Worm (Caenorhabditis elegans) whole organism, L1 larva: ENCODE data around the gene F46G10.4.
A peak's percentile ranks its signal among the peaks of the same experiment; 100 is the strongest.

Source experiments
- alr-1 ChIP-seq: fragments of 200-800 bp; sonication (Bioruptor generic); optimal IDR thresholded peaks from 2 replicates; lab custom pipeline; 2018; ENCODE audit warnings: borderline replicate concordance, mild to moderate bottlenecking, missing genetic modification characterization, missing compliant biosample characterization
- aly-2 ChIP-seq: fragments of 150-350 bp; optimal IDR thresholded peaks from 2 replicates; lab custom pipeline; 2014; ENCODE audit warnings: missing biosample characterization, missing genetic modification characterization
- ceh-8 ChIP-seq: fragments of 200-800 bp; sonication (Bioruptor generic); optimal IDR thresholded peaks from 2 replicates; lab custom pipeline; 2018; ENCODE audit warnings: mild to moderate bottlenecking, missing genetic modification characterization, moderate library complexity, missing compliant biosample characterization
- ceh-88 ChIP-seq: fragments of 200-800 bp; sonication (Bioruptor generic); IDR thresholded peaks from 2 replicates; pipeline ENCODE4 v1.3.6; 2022; ENCODE audit warnings: missing genetic modification characterization, missing compliant biosample characterization
- ceh-90 ChIP-seq: sonication (generic microtip); optimal IDR thresholded peaks from 2 replicates; lab custom pipeline; 2016; ENCODE audit warnings: missing genetic modification characterization, missing compliant biosample characterization
- ces-1 ChIP-seq: fragments of 150-350 bp; optimal IDR thresholded peaks from 2 replicates; lab custom pipeline; 2014; ENCODE audit warnings: missing biosample characterization, missing genetic modification reagents, missing genetic modification characterization
- dpl-1 ChIP-seq, 3 experiments: fragments of 150-350 bp in 2 of 3; sonication (generic microtip) in 1 of 3; optimal IDR thresholded peaks; 2 replicates each; lab custom pipeline; 2014 to 2017; ENCODE audit warnings: missing biosample characterization in 3 of 3, missing genetic modification characterization in 3 of 3, missing genetic modification reagents in 3 of 3
- efl-3 ChIP-seq: fragments of 200-800 bp; sonication (Bioruptor generic); optimal IDR thresholded peaks from 2 replicates; lab custom pipeline; 2018; ENCODE audit warnings: mild to moderate bottlenecking, missing genetic modification characterization, missing compliant biosample characterization
- egl-13 ChIP-seq: sonication (generic microtip); optimal IDR thresholded peaks from 2 replicates; lab custom pipeline; 2016; ENCODE audit warnings: missing genotype, missing genetic modification reagents, missing genetic modification characterization, missing compliant biosample characterization
- ets-5 ChIP-seq: fragments of 200-800 bp; sonication (Bioruptor generic); IDR thresholded peaks from 2 replicates; pipeline ENCODE4 v1.3.6; 2022; ENCODE audit warnings: missing genetic modification characterization, missing compliant biosample characterization
- fkh-10 ChIP-seq: sonication (generic microtip); optimal IDR thresholded peaks from 2 replicates; lab custom pipeline; 2017; ENCODE audit warnings: missing biosample characterization, missing genetic modification reagents, missing genetic modification characterization
- fkh-4 ChIP-seq: sonication (generic microtip); optimal IDR thresholded peaks from 2 replicates; lab custom pipeline; 2016; ENCODE audit warnings: missing compliant biosample characterization, missing genetic modification characterization, borderline replicate concordance
- irx-1 ChIP-seq: sonication (generic microtip); optimal IDR thresholded peaks from 2 replicates; lab custom pipeline; 2016; ENCODE audit warnings: missing genetic modification characterization, missing compliant biosample characterization
- isw-1 ChIP-seq: fragments of 200-800 bp; sonication (Bioruptor generic); IDR thresholded peaks from 2 replicates; pipeline ENCODE4 v1.3.6; 2022; ENCODE audit warnings: missing genetic modification characterization, missing compliant biosample characterization
- jun-1 ChIP-seq: fragments of 150-350 bp; optimal IDR thresholded peaks from 2 replicates; lab custom pipeline; 2014; ENCODE audit warnings: missing biosample characterization, missing genetic modification reagents, missing genetic modification characterization
- lin-14 ChIP-seq: fragments of 200-800 bp; sonication (Bioruptor generic); optimal IDR thresholded peaks from 2 replicates; lab custom pipeline; 2018; ENCODE audit warnings: mild to moderate bottlenecking, missing genetic modification characterization, moderate library complexity, missing compliant biosample characterization
- lin-35 ChIP-seq, 2 experiments: fragments of 150-350 bp; optimal IDR thresholded peaks; 2 replicates each; lab custom pipeline; 2014; ENCODE audit warnings: missing biosample characterization in 2 of 2, missing genetic modification characterization in 2 of 2, missing genetic modification reagents in 2 of 2
- lin-39 ChIP-seq: fragments of 150-350 bp; optimal IDR thresholded peaks from 2 replicates; lab custom pipeline; 2014; ENCODE audit warnings: missing biosample characterization, missing genetic modification reagents, missing genetic modification characterization
- lsy-2 ChIP-seq, 2 experiments: fragments of 150-350 bp; optimal IDR thresholded peaks; 2 replicates each; lab custom pipeline; 2014; ENCODE audit warnings: missing biosample characterization in 2 of 2, missing genetic modification characterization in 2 of 2
- mab-9 ChIP-seq: fragments of 200-800 bp; sonication (Bioruptor generic); IDR thresholded peaks from 2 replicates; pipeline ENCODE4 v1.3.6; 2022; ENCODE audit warnings: missing genetic modification reagents, missing genetic modification characterization, missing compliant biosample characterization
- nhr-11 ChIP-seq: fragments of 150-350 bp; optimal IDR thresholded peaks from 2 replicates; lab custom pipeline; 2014; ENCODE audit warnings: missing biosample characterization, missing genetic modification characterization
- nhr-12 ChIP-seq: sonication (generic microtip); optimal IDR thresholded peaks from 2 replicates; lab custom pipeline; 2017; ENCODE audit warnings: missing biosample characterization, missing genetic modification characterization
- nhr-19 ChIP-seq: fragments of 200-800 bp; sonication (Bioruptor generic); conservative IDR thresholded peaks from 2 replicates; pipeline ENCODE4 v1.3.6; 2022; ENCODE audit warnings: missing genetic modification characterization, missing compliant biosample characterization
- nhr-28 ChIP-seq: fragments of 150-350 bp; optimal IDR thresholded peaks from 2 replicates; lab custom pipeline; 2014; ENCODE audit warnings: missing biosample characterization, missing genetic modification characterization
- nhr-47 ChIP-seq: sonication (generic microtip); optimal IDR thresholded peaks from 2 replicates; lab custom pipeline; 2016; ENCODE audit warnings: mild to moderate bottlenecking, missing genetic modification characterization, moderate library complexity, missing compliant biosample characterization
- nhr-71 ChIP-seq: sonication (generic microtip); optimal IDR thresholded peaks from 2 replicates; lab custom pipeline; 2016; ENCODE audit warnings: mild to moderate bottlenecking, missing genetic modification characterization, moderate library complexity, missing compliant biosample characterization
- pag-3 ChIP-seq: sonication (generic microtip); optimal IDR thresholded peaks from 2 replicates; lab custom pipeline; 2017; ENCODE audit warnings: missing genetic modification characterization, mild to moderate bottlenecking, missing compliant biosample characterization, antibody characterized with exemption, borderline replicate concordance; ENCODE audit not compliant: insufficient read depth
- pqm-1 ChIP-seq: sonication (generic microtip); optimal IDR thresholded peaks from 3 replicates; lab custom pipeline; 2017; ENCODE audit warnings: missing biosample characterization, missing genetic modification characterization
- rnt-1 ChIP-seq: sonication (generic microtip); optimal IDR thresholded peaks from 2 replicates; lab custom pipeline; 2016; ENCODE audit warnings: mild to moderate bottlenecking, missing genetic modification characterization, moderate library complexity, missing compliant biosample characterization
- snpc-4 ChIP-seq: fragments of 150-350 bp; optimal IDR thresholded peaks from 2 replicates; lab custom pipeline; 2014; ENCODE audit warnings: missing biosample characterization, missing genetic modification characterization
- snu-23 ChIP-seq: sonication (generic microtip); optimal IDR thresholded peaks from 2 replicates; lab custom pipeline; 2016; ENCODE audit warnings: missing genetic modification characterization, missing compliant biosample characterization
- sox-4 ChIP-seq: sonication (generic microtip); optimal IDR thresholded peaks from 2 replicates; lab custom pipeline; 2016; ENCODE audit warnings: missing genetic modification characterization, missing compliant biosample characterization
- sptf-1 ChIP-seq: fragments of 150-350 bp; optimal IDR thresholded peaks from 2 replicates; lab custom pipeline; 2014; ENCODE audit warnings: missing biosample characterization, missing genetic modification characterization
- sup-37 ChIP-seq: fragments of 200-800 bp; sonication (Bioruptor generic); optimal IDR thresholded peaks from 2 replicates; lab custom pipeline; 2018; ENCODE audit warnings: mild to moderate bottlenecking, missing genetic modification characterization, missing compliant biosample characterization
- unc-98 ChIP-seq: fragments of 200-800 bp; sonication (Bioruptor generic); IDR thresholded peaks from 2 replicates; pipeline ENCODE4 v1.3.6; 2022; ENCODE audit warnings: missing genetic modification characterization, missing compliant biosample characterization
- ztf-4 ChIP-seq: fragments of 150-350 bp; optimal IDR thresholded peaks from 2 replicates; lab custom pipeline; 2014; ENCODE audit warnings: missing biosample characterization, missing genetic modification characterization

F46G10.4 gene

DNA sequence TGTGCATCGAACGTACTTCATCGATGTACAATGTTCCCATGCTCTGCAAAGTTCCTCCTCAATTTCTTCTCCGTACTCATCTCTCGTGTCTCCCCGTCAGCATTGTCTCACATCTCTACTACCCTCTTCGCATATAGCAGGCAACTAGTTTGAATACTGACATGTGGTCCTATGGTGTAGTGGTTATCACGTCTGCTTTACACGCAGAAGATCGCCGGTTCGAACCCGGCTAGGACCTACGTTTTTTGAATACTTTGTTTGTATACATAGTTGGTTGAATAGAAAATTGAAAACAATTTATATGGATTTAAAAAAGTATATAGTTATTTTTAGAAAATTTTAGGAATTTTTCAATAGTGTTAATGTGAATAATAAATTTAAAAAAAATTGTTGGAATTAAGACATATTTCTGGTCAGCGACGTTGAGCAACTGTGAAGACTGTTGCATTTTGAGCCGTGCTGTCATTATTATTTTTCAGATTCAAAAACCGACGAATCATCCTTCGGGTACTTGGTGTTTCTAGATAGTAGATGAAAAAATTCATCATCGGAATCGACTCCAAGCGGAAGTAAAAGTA, 26.9 kb upstream of the F46G10.4 start (continued):
- TF ChIP-seq ces-1 (GFP tag; lab: Kevin White, UChicago) (no peak), ztf-4 (tag; lab: Kevin White, UChicago) (peak; percentile 60), ceh-88 (GFP tag; lab: Robert Waterston, UW) (no peak; the same call in 1 of the 2 replicates), aly-2 (tag; lab: Kevin White, UChicago) (peak; percentile 50), ets-5 (GFP tag; lab: Robert Waterston, UW) (no peak), unc-98 (no peak), sup-37 (GFP tag; lab: Kevin White, UChicago) (peak; percentile 7), mab-9 (GFP tag; lab: Robert Waterston, UW) (no peak), lin-14 (GFP tag; lab: Kevin White, UChicago) (peak; percentile 88), lsy-2 (tag; optimal IDR thresholded peaks at IDR 0.05; lab: Kevin White, UChicago) (peak; percentile 65 to 79), nhr-47 (peak; percentile 87), snu-23 (peak; percentile 92), sptf-1 (tag; lab: Kevin White, UChicago) (no peak), ceh-8 (GFP tag; lab: Kevin White, UChicago) (peak; percentile 76), fkh-4 (tag; lab: Kevin White, UChicago) (no peak), nhr-71 (tag; lab: Kevin White, UChicago) (peak; percentile 86), sox-4 (tag; lab: Kevin White, UChicago) (peak; percentile 60), nhr-11 (tag; lab: Kevin White, UChicago) (no peak)
- TF ChIP-seq, all 84 proteins: peak for 53

DNA sequence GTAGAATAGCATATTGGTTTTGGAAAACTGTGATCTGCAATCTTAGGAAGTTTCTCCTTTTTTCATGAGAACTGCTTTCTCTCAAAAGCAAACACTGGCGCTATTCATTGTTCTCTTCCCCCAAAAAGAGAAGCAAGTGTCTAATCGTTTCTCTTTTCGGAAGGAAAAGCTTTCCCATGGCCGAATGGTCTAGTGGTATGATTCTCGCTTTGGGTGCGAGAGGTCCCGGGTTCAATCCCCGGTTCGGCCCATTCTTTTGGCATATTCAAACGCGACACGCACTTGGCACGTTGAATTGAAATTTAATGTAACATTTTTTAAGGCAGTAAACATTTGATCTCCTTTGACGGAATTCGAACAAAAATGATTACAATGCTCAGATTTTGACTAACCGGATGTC, 26.0 kb upstream of the F46G10.4 start:
- TF ChIP-seq ces-1 (GFP tag; lab: Kevin White, UChicago) (no peak), rnt-1 (tag; lab: Kevin White, UChicago) (no peak), aly-2 (tag; lab: Kevin White, UChicago) (no peak), alr-1 (no peak), isw-1 (no peak), nhr-19 (GFP tag; lab: Robert Waterston, UW) (no peak), ceh-90 (tag; lab: Kevin White, UChicago) (no peak), egl-13 (tag; lab: Kevin White, UChicago) (no peak), snpc-4 (tag; lab: Kevin White, UChicago) (no peak), lin-39 (tag; lab: Kevin White, UChicago) (no peak), lin-35 (GFP tag; optimal IDR thresholded peaks at IDR 0.05; lab: Kevin White, UChicago) (no peak), pqm-1 (tag; lab: Kevin White, UChicago) (no peak), irx-1 (no peak), dpl-1 (GFP tag; optimal IDR thresholded peaks at IDR 0.05; lab: Kevin White, UChicago) (no peak), jun-1 (tag; lab: Kevin White, UChicago) (no peak), ets-5 (GFP tag; lab: Robert Waterston, UW) (no peak), sox-4 (tag; lab: Kevin White, UChicago) (no peak), fkh-10 (GFP tag; lab: Kevin White, UChicago) (no peak), pag-3 (tag; lab: Kevin White, UChicago) (no peak), snu-23 (no peak)

DNA sequence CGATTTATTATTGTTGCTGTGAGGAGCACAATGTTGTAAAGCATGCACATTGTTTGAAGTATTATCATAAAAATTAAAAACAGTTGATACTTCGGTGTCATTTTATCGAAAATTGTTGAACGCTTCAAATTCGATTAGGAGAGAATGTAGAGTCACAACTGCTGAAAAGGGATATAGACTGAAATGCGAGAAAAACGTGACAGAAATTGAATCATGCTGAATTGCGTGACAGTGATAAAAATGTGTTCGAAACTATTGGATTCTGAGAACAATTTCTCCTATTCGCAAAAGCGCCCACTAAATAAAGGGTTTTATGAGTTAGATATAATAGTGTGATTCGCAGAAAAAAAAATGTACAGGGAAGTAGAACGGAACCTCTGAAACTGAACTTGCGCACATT, 25.1 kb upstream of the F46G10.4 start, which contains the start of gene srxa-8:
Gene srxa-8 (minus strand): TSS at position 101 of the 400 bp plus-strand sequence.
- TF ChIP-seq efl-3 (no peak), nhr-11 (tag; lab: Kevin White, UChicago) (no peak), nhr-28 (tag; lab: Kevin White, UChicago) (no peak), nhr-47 (no peak), nhr-12 (no peak)
- TF ChIP-seq, all 84 proteins: peak for 0
